Fruit fly (Drosophila melanogaster): ENCODE data around the gene CG5800.

CG5800 gene

DNA sequence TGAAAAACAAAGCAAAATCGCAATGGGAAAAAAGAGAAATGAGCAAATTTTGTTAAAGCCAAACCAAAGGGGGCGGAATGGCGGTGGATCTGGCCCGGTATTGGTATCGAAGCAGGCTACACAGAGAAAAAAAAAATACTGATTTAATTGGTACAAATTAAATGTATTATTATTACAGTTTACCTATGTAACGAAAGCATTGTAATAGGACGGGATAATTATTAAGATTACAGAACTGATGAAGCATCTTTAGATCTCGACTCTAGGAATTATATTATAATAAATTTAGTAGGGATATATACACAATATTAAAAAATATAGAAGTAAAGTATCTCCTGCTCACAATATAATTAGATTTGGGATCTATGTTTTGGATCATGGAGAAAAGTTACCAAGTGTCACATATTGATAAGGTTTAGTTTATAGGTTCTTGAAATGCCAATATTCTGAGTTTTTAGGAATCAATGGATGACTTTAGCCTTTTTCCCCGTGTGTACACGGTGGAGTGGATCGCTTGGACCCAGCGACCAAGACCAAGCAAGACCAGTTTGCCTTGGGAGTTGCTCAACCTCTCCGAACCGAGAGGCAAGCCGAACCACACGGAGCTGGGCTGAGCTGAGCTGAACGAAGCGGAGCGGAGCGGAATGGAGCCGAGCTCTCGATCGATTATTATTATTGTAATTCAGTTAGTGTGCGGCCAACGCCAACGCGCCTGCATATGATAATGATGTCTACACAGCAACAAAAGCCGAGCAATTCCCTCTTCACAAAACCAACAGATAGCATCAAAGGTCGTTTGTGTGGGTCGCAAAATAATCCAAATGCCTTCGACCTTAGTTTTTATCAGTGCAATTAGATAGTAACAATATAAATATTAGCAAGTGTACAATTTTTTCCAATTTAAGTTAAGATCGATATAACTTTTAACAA is 43.8 kb downstream of the CG5800 start (continued):
- peak; percentile 4 for TF ChIP-seq unpg (GFP tag; optimal IDR thresholded peaks at IDR 0.05)
- no peak for TF ChIP-seq fd96Cb (tag; optimal IDR thresholded peaks at IDR 0.05)

DNA sequence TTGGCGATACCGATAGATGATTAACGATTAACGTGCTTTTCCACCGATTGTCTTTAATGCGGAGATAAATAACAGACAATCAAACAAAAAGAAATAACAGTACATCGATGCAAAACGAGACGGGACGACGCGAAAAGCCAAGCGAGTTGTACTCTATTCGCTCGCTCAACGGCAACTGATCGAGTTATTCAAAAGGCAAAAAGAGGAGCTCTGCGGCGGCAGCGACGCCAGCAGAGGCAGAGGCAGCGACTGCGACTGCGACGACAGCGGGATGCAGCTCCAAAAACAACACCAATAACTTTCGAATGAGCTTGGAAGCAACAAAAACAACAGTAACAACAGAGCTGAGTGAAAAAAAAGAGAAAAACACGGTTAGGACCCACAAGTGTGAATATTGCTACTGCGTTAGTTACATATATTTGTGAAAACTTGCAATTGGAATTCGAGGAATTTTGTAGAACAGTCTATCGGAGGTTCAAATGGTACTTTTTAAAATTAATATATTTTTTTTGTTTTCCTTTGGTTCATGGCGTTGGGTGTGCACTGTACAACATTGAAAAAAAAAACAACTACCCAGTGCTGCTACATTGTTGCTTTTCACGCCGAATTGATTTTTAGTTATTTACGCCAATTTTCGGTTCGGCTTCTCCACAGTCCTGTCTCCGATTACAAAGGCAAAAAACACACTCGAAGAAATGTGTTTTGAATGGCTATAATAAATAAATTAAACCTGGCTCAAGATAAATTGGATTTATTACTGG is 46.8 kb downstream of the CG5800 start:
- peak; percentile 63 for TF ChIP-seq Asciz (GFP tag; optimal IDR thresholded peaks at IDR 0.05)
- no peak for TF ChIP-seq Dll (GFP tag; IDR thresholded peaks at IDR 0.05; ENCODE audit: partially characterized antibody)
- no peak for TF ChIP-seq YL-1 (GFP tag; optimal IDR thresholded peaks at IDR 0.05)
- peak; percentile 73 for TF ChIP-seq slbo (GFP tag; IDR thresholded peaks at IDR 0.05)
- TF ChIP-seq CG6791 (GFP tag; IDR thresholded peaks at IDR 0.05; ENCODE audit: partially characterized antibody) = 0 out of 3 replicates have a peak, but pooled peaks have one; percentile 8
- TF ChIP-seq eve (GFP tag; optimal IDR thresholded peaks at IDR 0.05) = no peak
- no peak for TF ChIP-seq CG7963 (GFP tag; IDR thresholded peaks at IDR 0.05; ENCODE audit: partially characterized antibody)
- peak; percentile 86 for TF ChIP-seq Aef1 (GFP tag; IDR thresholded peaks at IDR 0.05)
- TF ChIP-seq GATAe (GFP tag; conservative IDR thresholded peaks at IDR 0.05) = no peak
- peak; percentile 79 for TF ChIP-seq lmd (GFP tag; IDR thresholded peaks at IDR 0.05)
- peak; percentile 60; the same call in 1 of the 2 replicates for TF ChIP-seq Atf6 (GFP tag; IDR thresholded peaks at IDR 0.05)
- TF ChIP-seq cwo (GFP tag; optimal IDR thresholded peaks at IDR 0.05) = peak; percentile 11
- 0 out of 2 replicates have a peak, but pooled peaks have one; percentile 22 for TF ChIP-seq al (GFP tag; IDR thresholded peaks at IDR 0.05)
- TF ChIP-seq HHEX (GFP tag; optimal IDR thresholded peaks at IDR 0.05) = peak; percentile 44
- TF ChIP-seq inv (GFP tag; IDR thresholded peaks at IDR 0.05; ENCODE audit: partially characterized antibody) = no peak
- TF ChIP-seq CG9876 (GFP tag; optimal IDR thresholded peaks at IDR 0.05) = no peak
- peak; percentile 86 for TF ChIP-seq Awh (GFP tag; IDR thresholded peaks at IDR 0.05)
- no peak for TF ChIP-seq Side (GFP tag; optimal IDR thresholded peaks at IDR 0.05)
- TF ChIP-seq ash1 (GFP tag; optimal IDR thresholded peaks at IDR 0.05) = no peak
- TF ChIP-seq CG17829 (tag; optimal IDR thresholded peaks at IDR 0.05) = peak; percentile 55
- TF ChIP-seq CG5245 (GFP tag; optimal IDR thresholded peaks at IDR 0.05) = peak; percentile 30
- peak; percentile 59 for TF ChIP-seq CG1602 (GFP tag; optimal IDR thresholded peaks at IDR 0.05)
- no peak for TF ChIP-seq CG10654 (GFP tag; optimal IDR thresholded peaks at IDR 0.05)
- TF ChIP-seq CG7839 (tag; optimal IDR thresholded peaks at IDR 0.05) = peak; percentile 66
- TF ChIP-seq CG13123 (GFP tag; optimal IDR thresholded peaks at IDR 0.05) = no peak
- peak; percentile 91 for TF ChIP-seq grau (tag; optimal IDR thresholded peaks at IDR 0.05)
- peak; percentile 26 for TF ChIP-seq Max (GFP tag; optimal IDR thresholded peaks at IDR 0.05)
- TF ChIP-seq bsh (GFP tag; optimal IDR thresholded peaks at IDR 0.05) = peak; percentile 75 to 88
- TF ChIP-seq zfh1 (GFP tag; IDR thresholded peaks at IDR 0.05) = peak; percentile 88
- TF ChIP-seq bab2 (GFP tag; optimal IDR thresholded peaks at IDR 0.05) = no peak
- TF ChIP-seq dan (GFP tag; IDR thresholded peaks at IDR 0.05) = no peak
- no peak for TF ChIP-seq knrl (GFP tag; IDR thresholded peaks at IDR 0.05; ENCODE audit: partially characterized antibody)
- no peak for TF ChIP-seq slou (GFP tag; optimal IDR thresholded peaks at IDR 0.05)
- TF ChIP-seq eyg (GFP tag; optimal IDR thresholded peaks at IDR 0.05) = no peak
- TF ChIP-seq vnd (GFP tag; IDR thresholded peaks at IDR 0.05; ENCODE audit: partially characterized antibody) = no peak
- peak; percentile 83 for TF ChIP-seq dysf (GFP tag; IDR thresholded peaks at IDR 0.05)
- peak; percentile 74 for TF ChIP-seq nmo (GFP tag; optimal IDR thresholded peaks at IDR 0.05)
- peak; percentile 39 for TF ChIP-seq ems (GFP tag; optimal IDR thresholded peaks at IDR 0.05)
- peak; percentile 23 for TF ChIP-seq CG8944 (GFP tag; optimal IDR thresholded peaks at IDR 0.05)
- TF ChIP-seq cato (GFP tag; optimal IDR thresholded peaks at IDR 0.05; ENCODE audit: borderline replicate concordance) = peak; percentile 46
- peak; percentile 63; the same call in 1 of the 3 replicates for TF ChIP-seq C15 (GFP tag; IDR thresholded peaks at IDR 0.05)
- peak; percentile 68; the same call in 2 of the 3 replicates for TF ChIP-seq CG3726 (GFP tag; IDR thresholded peaks at IDR 0.05)
- peak; percentile 58; the same call in 1 of the 3 replicates for TF ChIP-seq jigr1 (GFP tag; IDR thresholded peaks at IDR 0.05)
